Fruit fly (Drosophila melanogaster) whole organism, prepupa: ENCODE measurements around the gene CG17026.
A peak's percentile ranks its signal among the peaks of the same experiment; 100 is the strongest.

Source experiments
- CG11294 ChIP-seq: fragments of 200-800 bp; sonication (Bioruptor generic); IDR thresholded peaks from 2 replicates; pipeline ENCODE4 v1.3.6; 2022; ENCODE audit warnings: missing biosample characterization, missing genetic modification characterization
- CG15336 ChIP-seq: fragments of 200-800 bp; sonication (Bioruptor generic); IDR thresholded peaks from 2 replicates; pipeline ENCODE4 v1.3.6; 2022; ENCODE audit warnings: missing biosample characterization, missing genetic modification characterization
- CG6808 ChIP-seq: fragments of 200-800 bp; sonication (Bioruptor generic); optimal IDR thresholded peaks from 3 replicates; lab custom pipeline; 2017; ENCODE audit warnings: missing biosample characterization, missing genetic modification characterization, mild to moderate bottlenecking, moderate library complexity, missing genetic modification reagents
- CG6854 ChIP-seq: fragments of 200-800 bp; sonication (Bioruptor generic); optimal IDR thresholded peaks from 2 replicates; lab custom pipeline; 2017; ENCODE audit warnings: missing biosample characterization, mild to moderate bottlenecking, missing genetic modification characterization
- Eip75B ChIP-seq: fragments of 200-800 bp; sonication (Bioruptor generic); optimal IDR thresholded peaks from 3 replicates; lab custom pipeline; 2016; ENCODE audit warnings: missing biosample characterization, missing genetic modification characterization
- Eip78C ChIP-seq: fragments of 200-800 bp; sonication (Bioruptor generic); peaks from one replicate; lab custom pipeline; 2016; ENCODE audit warnings: missing biosample characterization, missing genetic modification characterization
- Gug ChIP-seq: fragments of 200-800 bp; sonication (Bioruptor generic); IDR thresholded peaks from 2 replicates; pipeline ENCODE4 v1.3.6; 2022; ENCODE audit warnings: missing biosample characterization, missing genetic modification characterization
- Hr39 ChIP-seq: fragments of 200-800 bp; sonication (Bioruptor generic); optimal IDR thresholded peaks from 2 replicates; lab custom pipeline; 2016; ENCODE audit warnings: missing biosample characterization, missing genetic modification characterization
- Smox ChIP-seq: fragments of 200-800 bp; sonication (Bioruptor generic); optimal IDR thresholded peaks from 3 replicates; lab custom pipeline; 2016; ENCODE audit warnings: missing biosample characterization, missing genetic modification characterization
- Sox15 ChIP-seq: fragments of 200-800 bp; sonication (Bioruptor generic); optimal IDR thresholded peaks from 3 replicates; lab custom pipeline; 2016; ENCODE audit warnings: missing biosample characterization, missing genetic modification characterization
- esn ChIP-seq: fragments of 200-800 bp; sonication (Bioruptor generic); optimal IDR thresholded peaks from 2 replicates; lab custom pipeline; 2016; ENCODE audit warnings: missing biosample characterization, mild to moderate bottlenecking, missing genetic modification characterization, moderate library complexity
- net ChIP-seq: fragments of 200-800 bp; sonication (Bioruptor generic); optimal IDR thresholded peaks from 3 replicates; lab custom pipeline; 2016; ENCODE audit warnings: missing biosample characterization, missing genetic modification characterization
- spab ChIP-seq: fragments of 200-800 bp; sonication (Bioruptor generic); optimal IDR thresholded peaks from 2 replicates; lab custom pipeline; 2017; ENCODE audit warnings: missing biosample characterization, mild to moderate bottlenecking, missing genetic modification characterization, missing genetic modification reagents

DNA sequence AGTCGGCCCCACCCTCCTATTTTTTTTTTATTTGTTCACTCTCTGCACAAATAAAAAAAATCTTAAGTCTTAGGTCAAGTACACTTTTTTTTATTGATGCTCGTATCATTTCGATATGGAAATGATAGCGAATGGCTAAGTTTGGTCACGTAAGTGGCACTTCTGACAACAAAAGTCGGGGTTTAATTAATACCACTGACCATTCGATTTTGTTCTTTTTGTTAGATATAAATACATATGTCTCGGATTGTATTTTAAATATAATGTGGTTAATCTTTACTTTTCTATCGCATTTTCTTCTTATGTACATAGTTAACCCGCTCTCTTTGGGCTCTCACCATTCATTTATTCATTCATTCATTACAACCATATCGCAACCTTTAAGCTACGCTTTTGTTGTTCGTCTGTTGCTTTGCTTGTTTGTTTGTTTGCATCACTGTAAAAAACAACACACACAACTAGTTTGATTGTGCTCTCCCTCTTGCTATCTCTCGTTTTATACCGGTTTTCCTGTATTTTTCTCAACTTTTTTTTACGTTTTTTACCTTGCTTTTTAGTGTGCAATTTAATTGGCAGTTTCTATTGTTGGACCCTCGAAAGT, 27.0 kb downstream of the CG17026 start:
- no peak for TF ChIP-seq spab (GFP tag; lab: Kevin White, UChicago)
- TF ChIP-seq CG15336 (GFP tag; lab: Robert Waterston, UW), result peak; percentile 71
- TF ChIP-seq Eip78C (GFP tag; lab: Kevin White, UChicago), result peak; percentile 86
- TF ChIP-seq CG6808 (GFP tag; lab: Kevin White, UChicago), result peak; percentile 61
- no peak for TF ChIP-seq CG11294 (GFP tag; lab: Robert Waterston, UW)
- no peak for TF ChIP-seq Eip75B
- TF ChIP-seq CG6854 (GFP tag; lab: Kevin White, UChicago), result no peak
- no peak for TF ChIP-seq Hr39 (GFP tag; lab: Kevin White, UChicago)
- TF ChIP-seq esn (GFP tag; lab: Kevin White, UChicago), result no peak
- no peak for TF ChIP-seq Smox (GFP tag; lab: Kevin White, UChicago)
- no peak for TF ChIP-seq Sox15 (GFP tag; lab: Kevin White, UChicago)
- peak; percentile 15 for TF ChIP-seq net (GFP tag; lab: Kevin White, UChicago)
- TF ChIP-seq Gug (GFP tag; lab: Robert Waterston, UW), result 0 out of 2 replicates have a peak, but pooled peaks have one; percentile 30
